Fruit fly (Drosophila melanogaster) whole organism: Measurements from ENCODE around the gene DIP-iota.

Source experiments
- CG8478 ChIP-seq: fragments of >200 bp; optimal IDR thresholded peaks from 2 replicates; lab custom pipeline; 2018; ENCODE audit warnings: inconsistent platforms
- usp ChIP-seq: fragments of >200 bp; optimal IDR thresholded peaks from 2 replicates; lab custom pipeline; 2017; ENCODE audit warnings: missing biosample characterization, missing genetic modification characterization, mixed read lengths

DNA sequence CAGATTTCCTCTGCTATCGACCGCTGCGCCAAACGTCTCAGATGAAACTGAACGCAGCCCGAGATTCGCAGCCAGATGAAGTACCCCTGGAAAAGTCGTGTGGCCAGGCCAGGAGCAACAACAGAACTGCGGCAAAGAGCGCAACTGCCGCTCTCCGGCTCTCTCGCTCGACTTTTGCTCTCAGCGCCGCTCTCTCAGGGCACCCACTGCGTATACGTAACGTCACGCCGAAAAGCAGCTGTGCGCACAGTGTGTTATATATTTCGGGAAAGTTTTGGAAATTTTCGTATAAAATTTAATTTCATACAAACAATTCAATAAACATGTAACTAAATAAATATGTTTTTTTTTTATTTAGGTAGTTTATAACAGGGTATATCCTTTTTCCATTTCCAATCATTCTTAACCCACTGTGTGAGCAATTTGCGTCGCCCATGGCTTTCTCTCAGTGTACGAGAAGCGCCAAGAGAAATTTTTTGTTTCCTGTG, 20.4 kb downstream of the DIP-iota start, which contains the start of gene Dpp10:
- TF ChIP-seq usp (GFP tag; lab: Kevin White, UChicago) = no peak
- no peak for TF ChIP-seq CG8478 (lab: Kevin White, UChicago)
